Worm (Caenorhabditis elegans): ENCODE results near the gene F32H5.1.

The F32H5.1 gene

ce11 chrV:13327463-13327862 lies 30.4 kb downstream of the F32H5.1 start, which contains the start of gene str-37:
str-37 (plus strand) TSS chrV:13327763.
- TF ChIP-seq Y5F2A.4 (GFP tag; optimal IDR thresholded peaks at IDR 0.05) (no peak), hmg-1.1 (GFP tag; IDR thresholded peaks at IDR 0.05) (no peak), rbr-2 (tag; optimal IDR thresholded peaks at IDR 0.05) (no peak), ceh-20 (GFP tag; IDR thresholded peaks at IDR 0.05) (no peak), R02D3.7 (tag; optimal IDR thresholded peaks at IDR 0.05) (no peak), daf-12 (tag; optimal IDR thresholded peaks at IDR 0.05) (no peak), lin-1 (GFP tag; IDR thresholded peaks at IDR 0.05) (no peak), tra-1 (GFP tag; IDR thresholded peaks at IDR 0.05) (no peak), dve-1 (tag; optimal IDR thresholded peaks at IDR 0.05; ENCODE audit: insufficient read depth) (no peak), ceh-82 (tag; optimal IDR thresholded peaks at IDR 0.05) (no peak), mdt-29 (GFP tag; IDR thresholded peaks at IDR 0.05) (no peak), arid-1 (GFP tag; conservative IDR thresholded peaks at IDR 0.05) (no peak), saeg-2 (GFP tag; IDR thresholded peaks at IDR 0.05) (no peak), sdz-12 (GFP tag; optimal IDR thresholded peaks at IDR 0.05) (no peak), unc-130 (GFP tag; optimal IDR thresholded peaks at IDR 0.05) (no peak), ceh-62 (tag; optimal IDR thresholded peaks at IDR 0.05) (no peak), snpc-4 (tag; optimal IDR thresholded peaks at IDR 0.05) (no peak), D1046.2 (GFP tag; IDR thresholded peaks at IDR 0.05) (no peak), lin-13 (GFP tag; optimal IDR thresholded peaks at IDR 0.05) (no peak)

DNA sequence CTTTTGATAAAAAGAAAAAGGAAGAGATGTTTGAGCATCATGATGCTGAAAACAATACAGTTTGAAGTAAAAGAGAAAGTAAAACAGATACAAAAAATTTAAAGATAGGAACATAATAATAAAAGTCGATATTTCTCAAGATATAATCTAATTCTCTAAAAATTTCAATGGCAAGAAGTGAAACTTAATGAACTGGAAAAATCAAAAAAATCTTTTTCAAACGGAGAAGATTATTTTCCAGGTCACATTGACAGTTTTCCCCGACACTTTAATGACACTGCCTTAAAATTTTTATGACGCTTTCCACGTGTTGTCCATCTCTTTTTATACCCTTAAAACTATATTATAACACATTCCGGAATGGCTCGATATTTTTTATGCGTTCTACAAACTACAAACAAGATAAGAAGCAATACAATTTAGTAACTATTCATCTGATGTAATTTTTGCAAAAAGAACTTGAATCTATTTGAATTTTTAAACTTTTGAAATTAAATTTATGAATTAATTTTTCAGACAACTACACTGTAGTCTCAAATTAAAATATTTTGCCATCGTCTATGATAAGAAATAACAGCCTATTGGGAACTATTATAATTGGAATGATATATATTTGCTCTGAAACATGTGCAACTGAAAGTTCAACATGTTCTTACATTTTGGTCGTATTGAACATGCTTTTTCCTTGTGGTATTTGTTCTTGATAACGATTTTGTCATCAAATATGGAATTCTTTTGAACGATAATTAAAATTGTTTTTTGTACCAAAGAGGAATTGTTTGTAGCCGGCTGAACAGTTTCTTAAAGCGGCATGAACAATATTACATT lies 32.7 kb downstream of the F32H5.1 start, which contains the start of gene C50B6.7:
C50B6.7 (minus strand) TSS at position 51 of the 828 bp plus-strand sequence.
- no peak for TF ChIP-seq set-16 (GFP tag; IDR thresholded peaks at IDR 0.05)
- no peak for TF ChIP-seq ceh-62 (tag; optimal IDR thresholded peaks at IDR 0.05)
- TF ChIP-seq nhr-48 (tag; optimal IDR thresholded peaks at IDR 0.05) = peak; percentile 9
- peak; percentile 56 for TF ChIP-seq aha-1 (tag)
- TF ChIP-seq nhr-28 (tag; optimal IDR thresholded peaks at IDR 0.05) = peak; percentile 2
- no peak for TF ChIP-seq saeg-2 (GFP tag; IDR thresholded peaks at IDR 0.05)
- no peak for TF ChIP-seq snpc-4 (tag; optimal IDR thresholded peaks at IDR 0.05)
- TF ChIP-seq php-3 (GFP tag; IDR thresholded peaks at IDR 0.05) = peak; percentile 90
- TF ChIP-seq F10B5.3 (tag; optimal IDR thresholded peaks at IDR 0.05) = no peak
- TF ChIP-seq pqm-1 (tag; optimal IDR thresholded peaks at IDR 0.05) = peak; percentile 22
- no peak for TF ChIP-seq daf-16 (GFP tag; optimal IDR thresholded peaks at IDR 0.05)
- TF ChIP-seq daf-16 (tag; optimal IDR thresholded peaks at IDR 0.05) = peak; percentile 52
- TF ChIP-seq unc-62 (GFP tag; optimal IDR thresholded peaks at IDR 0.05 in 1 of 2) = peak in 1 of 2 experiments; percentile 3
- no peak for TF ChIP-seq unc-62 (tag; optimal IDR thresholded peaks at IDR 0.05)
- no peak for TF ChIP-seq Y48G9A.11 (GFP tag; IDR thresholded peaks at IDR 0.05)
- no peak for TF ChIP-seq gei-8 (GFP tag; optimal IDR thresholded peaks at IDR 0.05)
- TF ChIP-seq dve-1 (tag; optimal IDR thresholded peaks at IDR 0.05; ENCODE audit: insufficient read depth) = peak; percentile 11
- peak; percentile 48 for TF ChIP-seq dmd-6 (GFP tag; IDR thresholded peaks at IDR 0.05)

- TF ChIP-seq pha-4 (GFP tag; IDR thresholded peaks at IDR 0.05) = no peak
- no peak for TF ChIP-seq pha-4 (tag; optimal IDR thresholded peaks at IDR 0.05)
- no peak for TF ChIP-seq nhr-28 (tag; optimal IDR thresholded peaks at IDR 0.05)
- TF ChIP-seq unc-62 (GFP tag; optimal IDR thresholded peaks at IDR 0.05 in 1 of 2) = peak in 1 of 2 experiments; percentile 73
- no peak for TF ChIP-seq unc-62 (tag; optimal IDR thresholded peaks at IDR 0.05)
- TF ChIP-seq mes-2 (tag; optimal IDR thresholded peaks at IDR 0.05; ENCODE audit: poor library complexity, severe bottlenecking) = no peak
- TF ChIP-seq mep-1 (tag; optimal IDR thresholded peaks at IDR 0.05) = no peak
Observed at ce11 chrV:13320676-13321075, 37.2 kb downstream of the F32H5.1 start, which contains the start of gene srh-15. srh-15 (plus strand) TSS chrV:13320976.

Data from whole organism, L4 larva.